Worm (Caenorhabditis elegans) whole organism, L1 larva: ENCODE results near the gene cct-6.

Experiments
- C04F5.9 ChIP-seq: sonication (generic microtip); optimal IDR thresholded peaks from 2 replicates; lab custom pipeline; 2016; ENCODE audit warnings: missing genetic modification characterization, missing compliant biosample characterization
- C34B4.2 ChIP-seq: sonication (generic microtip); optimal IDR thresholded peaks from 2 replicates; lab custom pipeline; 2017; ENCODE audit warnings: mild to moderate bottlenecking, missing genetic modification characterization, missing compliant biosample characterization
- aha-1 ChIP-seq: fragments of 150-350 bp; optimal IDR thresholded peaks from 2 replicates; lab custom pipeline; 2014; ENCODE audit warnings: missing biosample characterization, missing genetic modification characterization
- alr-1 ChIP-seq: fragments of 200-800 bp; sonication (Bioruptor generic); optimal IDR thresholded peaks from 2 replicates; lab custom pipeline; 2018; ENCODE audit warnings: borderline replicate concordance, mild to moderate bottlenecking, missing genetic modification characterization, missing compliant biosample characterization
- blmp-1 ChIP-seq: fragments of 150-350 bp; optimal IDR thresholded peaks from 2 replicates; lab custom pipeline; 2014; ENCODE audit warnings: missing biosample characterization, missing genetic modification characterization
- ceh-63 ChIP-seq: fragments of 200-800 bp; sonication (Bioruptor generic); optimal IDR thresholded peaks from 2 replicates; lab custom pipeline; 2018; ENCODE audit warnings: mild to moderate bottlenecking, missing genetic modification characterization, missing compliant biosample characterization
- ceh-82 ChIP-seq, 3 experiments: fragments of 150-350 bp in 1 of 3; sonication (generic microtip) in 2 of 3; optimal IDR thresholded peaks; 2 replicates each; lab custom pipeline; 2014 to 2017; ENCODE audit warnings: missing biosample characterization in 3 of 3, missing genetic modification characterization in 3 of 3
- ces-1 ChIP-seq: fragments of 150-350 bp; optimal IDR thresholded peaks from 2 replicates; lab custom pipeline; 2014; ENCODE audit warnings: missing biosample characterization, missing genetic modification reagents, missing genetic modification characterization
- dpl-1 ChIP-seq, 3 experiments: fragments of 150-350 bp in 2 of 3; sonication (generic microtip) in 1 of 3; optimal IDR thresholded peaks; 2 replicates each; lab custom pipeline; 2014 to 2017; ENCODE audit warnings: missing biosample characterization in 3 of 3, missing genetic modification characterization in 3 of 3, missing genetic modification reagents in 3 of 3
- dsc-1 ChIP-seq: sonication (generic microtip); optimal IDR thresholded peaks from 2 replicates; lab custom pipeline; 2016; ENCODE audit warnings: mild to moderate bottlenecking, missing genetic modification characterization, missing compliant biosample characterization
- efl-1 ChIP-seq, 4 experiments: fragments of 150-350 bp; optimal IDR thresholded peaks in 3 of 4; peaks in 1 of 4; 1 replicate in 1 of 4; 2 replicates in 3 of 4; lab custom pipeline; 2014; ENCODE audit warnings: missing biosample characterization in 2 of 4, missing genetic modification characterization in 2 of 4, missing genetic modification reagents in 2 of 4
- elt-2 ChIP-seq: sonication (generic microtip); optimal IDR thresholded peaks from 2 replicates; lab custom pipeline; 2016; ENCODE audit warnings: missing genetic modification characterization, mild to moderate bottlenecking, inconsistent platforms, missing compliant biosample characterization, missing genetic modification reagents
- fkh-10 ChIP-seq: sonication (generic microtip); optimal IDR thresholded peaks from 2 replicates; lab custom pipeline; 2017; ENCODE audit warnings: missing biosample characterization, missing genetic modification reagents, missing genetic modification characterization
- fkh-4 ChIP-seq: sonication (generic microtip); optimal IDR thresholded peaks from 2 replicates; lab custom pipeline; 2016; ENCODE audit warnings: missing compliant biosample characterization, missing genetic modification characterization, borderline replicate concordance
- fkh-8 ChIP-seq: sonication (generic microtip); optimal IDR thresholded peaks from 2 replicates; lab custom pipeline; 2016; ENCODE audit warnings: mild to moderate bottlenecking, missing genetic modification characterization, missing compliant biosample characterization
- fos-1 ChIP-seq: fragments of 150-350 bp; optimal IDR thresholded peaks from 2 replicates; lab custom pipeline; 2014; ENCODE audit warnings: missing biosample characterization, missing genetic modification characterization
- grh-1 ChIP-seq: fragments of 200-800 bp; sonication (Bioruptor generic); IDR thresholded peaks from 2 replicates; pipeline ENCODE4 v1.3.6; 2022; ENCODE audit warnings: missing genetic modification reagents, missing genetic modification characterization, missing compliant biosample characterization
- hpl-2 ChIP-seq: fragments of 150-350 bp; optimal IDR thresholded peaks from 2 replicates; lab custom pipeline; 2014; ENCODE audit warnings: missing biosample characterization, missing genetic modification reagents, missing genetic modification characterization
- irx-1 ChIP-seq: sonication (generic microtip); optimal IDR thresholded peaks from 2 replicates; lab custom pipeline; 2016; ENCODE audit warnings: missing genetic modification characterization, missing compliant biosample characterization
- jun-1 ChIP-seq: fragments of 150-350 bp; optimal IDR thresholded peaks from 2 replicates; lab custom pipeline; 2014; ENCODE audit warnings: missing biosample characterization, missing genetic modification reagents, missing genetic modification characterization
- lin-13 ChIP-seq: fragments of 150-350 bp; optimal IDR thresholded peaks from 2 replicates; lab custom pipeline; 2014; ENCODE audit warnings: missing biosample characterization, missing genetic modification reagents, missing genetic modification characterization
- lin-14 ChIP-seq: fragments of 200-800 bp; sonication (Bioruptor generic); optimal IDR thresholded peaks from 2 replicates; lab custom pipeline; 2018; ENCODE audit warnings: mild to moderate bottlenecking, missing genetic modification characterization, moderate library complexity, missing compliant biosample characterization
- lin-15B ChIP-seq: fragments of 150-350 bp; sonication (generic microtip); optimal IDR thresholded peaks from 3 replicates; lab custom pipeline; 2014; ENCODE audit warnings: missing biosample characterization, missing genetic modification characterization
- lir-3 ChIP-seq: sonication (generic microtip); optimal IDR thresholded peaks from 2 replicates; lab custom pipeline; 2016; ENCODE audit warnings: mild to moderate bottlenecking, missing genetic modification characterization, moderate library complexity, missing compliant biosample characterization; ENCODE audit not compliant: poor library complexity
- lsy-2 ChIP-seq, 2 experiments: fragments of 150-350 bp; optimal IDR thresholded peaks; 2 replicates each; lab custom pipeline; 2014; ENCODE audit warnings: missing biosample characterization in 2 of 2, missing genetic modification characterization in 2 of 2
- mdl-1 ChIP-seq, 2 experiments: fragments of 150-350 bp; optimal IDR thresholded peaks; 2 replicates each; lab custom pipeline; 2014 to 2017; ENCODE audit warnings: missing biosample characterization in 2 of 2, missing genetic modification characterization in 2 of 2, inconsistent platforms in 1 of 2
- mep-1 ChIP-seq: fragments of 150-350 bp; optimal IDR thresholded peaks from 2 replicates; lab custom pipeline; 2014; ENCODE audit warnings: missing biosample characterization, missing genetic modification characterization
- nhr-11 ChIP-seq: fragments of 150-350 bp; optimal IDR thresholded peaks from 2 replicates; lab custom pipeline; 2014; ENCODE audit warnings: missing biosample characterization, missing genetic modification characterization
- nhr-12 ChIP-seq: sonication (generic microtip); optimal IDR thresholded peaks from 2 replicates; lab custom pipeline; 2017; ENCODE audit warnings: missing biosample characterization, missing genetic modification characterization
- nhr-19 ChIP-seq: fragments of 200-800 bp; sonication (Bioruptor generic); conservative IDR thresholded peaks from 2 replicates; pipeline ENCODE4 v1.3.6; 2022; ENCODE audit warnings: missing genetic modification characterization, missing compliant biosample characterization
- nhr-20 ChIP-seq: sonication (generic microtip); optimal IDR thresholded peaks from 2 replicates; lab custom pipeline; 2016; ENCODE audit warnings: mild to moderate bottlenecking, missing genetic modification characterization, missing compliant biosample characterization
- nhr-47 ChIP-seq: sonication (generic microtip); optimal IDR thresholded peaks from 2 replicates; lab custom pipeline; 2016; ENCODE audit warnings: mild to moderate bottlenecking, missing genetic modification characterization, moderate library complexity, missing compliant biosample characterization
- nhr-71 ChIP-seq: sonication (generic microtip); optimal IDR thresholded peaks from 2 replicates; lab custom pipeline; 2016; ENCODE audit warnings: mild to moderate bottlenecking, missing genetic modification characterization, moderate library complexity, missing compliant biosample characterization
- nhr-77 ChIP-seq: fragments of 150-350 bp; optimal IDR thresholded peaks from 2 replicates; lab custom pipeline; 2014; ENCODE audit warnings: missing biosample characterization, missing genetic modification characterization
- pag-3 ChIP-seq: sonication (generic microtip); optimal IDR thresholded peaks from 2 replicates; lab custom pipeline; 2017; ENCODE audit warnings: missing genetic modification characterization, mild to moderate bottlenecking, missing compliant biosample characterization, antibody characterized with exemption, borderline replicate concordance; ENCODE audit not compliant: insufficient read depth
- pax-3 ChIP-seq: fragments of 200-800 bp; sonication (Bioruptor generic); optimal IDR thresholded peaks from 2 replicates; lab custom pipeline; 2018; ENCODE audit warnings: mild to moderate bottlenecking, missing genetic modification characterization, moderate library complexity, missing compliant biosample characterization
- pqm-1 ChIP-seq: sonication (generic microtip); optimal IDR thresholded peaks from 3 replicates; lab custom pipeline; 2017; ENCODE audit warnings: missing biosample characterization, missing genetic modification characterization
- rnt-1 ChIP-seq: sonication (generic microtip); optimal IDR thresholded peaks from 2 replicates; lab custom pipeline; 2016; ENCODE audit warnings: mild to moderate bottlenecking, missing genetic modification characterization, moderate library complexity, missing compliant biosample characterization
- skn-1 ChIP-seq: fragments of 150-350 bp; optimal IDR thresholded peaks from 2 replicates; lab custom pipeline; 2014; ENCODE audit warnings: missing biosample characterization, missing genetic modification characterization
- sup-37 ChIP-seq: fragments of 200-800 bp; sonication (Bioruptor generic); optimal IDR thresholded peaks from 2 replicates; lab custom pipeline; 2018; ENCODE audit warnings: mild to moderate bottlenecking, missing genetic modification characterization, missing compliant biosample characterization
- tbx-2 ChIP-seq: sonication (generic microtip); optimal IDR thresholded peaks from 2 replicates; lab custom pipeline; 2016; ENCODE audit warnings: missing genetic modification characterization, missing compliant biosample characterization
- unc-130 ChIP-seq: fragments of 150-350 bp; optimal IDR thresholded peaks from 2 replicates; lab custom pipeline; 2017; ENCODE audit warnings: missing biosample characterization, missing genetic modification characterization, inconsistent platforms
- unc-86 ChIP-seq: sonication (generic microtip); optimal IDR thresholded peaks from 2 replicates; lab custom pipeline; 2016; ENCODE audit warnings: missing genetic modification characterization, missing compliant biosample characterization
- unc-98 ChIP-seq: fragments of 200-800 bp; sonication (Bioruptor generic); IDR thresholded peaks from 2 replicates; pipeline ENCODE4 v1.3.6; 2022; ENCODE audit warnings: missing genetic modification characterization, missing compliant biosample characterization
- vab-15 ChIP-seq: sonication (generic microtip); optimal IDR thresholded peaks from 2 replicates; lab custom pipeline; 2017; ENCODE audit warnings: missing genotype, mild to moderate bottlenecking, missing genetic modification characterization, missing compliant biosample characterization
- xbp-1 ChIP-seq: sonication (generic microtip); optimal IDR thresholded peaks from 2 replicates; lab custom pipeline; 2016; ENCODE audit warnings: missing genetic modification characterization, missing compliant biosample characterization
- zag-1 ChIP-seq: fragments of 150-350 bp; optimal IDR thresholded peaks from 2 replicates; lab custom pipeline; 2014; ENCODE audit warnings: missing biosample characterization, missing genetic modification characterization

cct-6 gene

DNA sequence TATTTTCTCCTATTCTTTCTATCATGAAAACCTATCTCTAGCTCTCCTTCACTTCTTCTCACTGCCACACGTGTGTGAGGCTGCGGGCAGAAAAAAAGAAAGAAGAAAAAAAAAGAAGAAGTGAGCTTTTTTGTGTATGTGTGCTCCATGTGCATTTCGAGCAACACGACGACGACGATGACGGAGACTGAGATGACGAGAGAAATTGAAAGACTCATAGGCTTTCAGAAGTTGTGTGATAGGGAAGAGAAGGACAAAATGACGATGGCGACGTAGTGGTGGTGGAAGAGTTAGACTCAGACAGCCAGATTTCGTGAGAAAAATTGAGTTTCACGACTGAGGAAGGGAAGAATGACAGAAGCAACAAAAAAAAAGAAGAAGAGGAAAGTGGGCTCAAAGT is 10.0 kb downstream of the cct-6 start (continued):
- peak; percentile 7 for TF ChIP-seq lin-13 (GFP tag; lab: Kevin White, UChicago)
- peak in 2 of 3 experiments; percentile 37 to 73 for TF ChIP-seq ceh-82 (tag; optimal IDR thresholded peaks at IDR 0.05; lab: Kevin White, UChicago)
- peak; percentile 37 for TF ChIP-seq nhr-20 (tag; lab: Kevin White, UChicago)
- no peak for TF ChIP-seq pqm-1
- TF ChIP-seq nhr-71 = peak; percentile 88
- peak; percentile 82 for TF ChIP-seq unc-86 (tag; lab: Kevin White, UChicago)
- TF ChIP-seq nhr-77 (tag; lab: Kevin White, UChicago) = no peak
- no peak for TF ChIP-seq fkh-4 (tag; lab: Kevin White, UChicago)
- peak; percentile 54 for TF ChIP-seq efl-1 (optimal IDR thresholded peaks at IDR 0.05; lab: Kevin White, UChicago)
- peak; percentile 33 to 74 for TF ChIP-seq efl-1 (GFP tag; optimal IDR thresholded peaks at IDR 0.05 in 1 of 2; lab: Kevin White, UChicago)
- no peak for TF ChIP-seq lin-15B (tag; lab: Kevin White, UChicago)
- peak; percentile 47 for TF ChIP-seq rnt-1
- TF ChIP-seq fkh-8 = peak; percentile 93
- peak; percentile 40 for TF ChIP-seq fos-1
- no peak for TF ChIP-seq sup-37 (GFP tag; lab: Kevin White, UChicago)
- no peak for TF ChIP-seq ceh-63 (GFP tag; lab: Kevin White, UChicago)
- TF ChIP-seq pag-3 (tag; lab: Kevin White, UChicago) = peak; percentile 29
- peak; percentile 66 to 80 for TF ChIP-seq mdl-1 (tag; optimal IDR thresholded peaks at IDR 0.05; lab: Kevin White, UChicago)
- TF ChIP-seq lsy-2 (tag; optimal IDR thresholded peaks at IDR 0.05; lab: Kevin White, UChicago) = peak; percentile 45 to 87
- TF ChIP-seq unc-130 (tag; lab: Kevin White, UChicago) = peak; percentile 42
- TF ChIP-seq pax-3 (tag; lab: Kevin White, UChicago) = no peak
- no peak for TF ChIP-seq unc-98
- TF ChIP-seq dpl-1 (GFP tag; optimal IDR thresholded peaks at IDR 0.05; lab: Kevin White, UChicago) = peak; percentile 6 to 33 (median 17)
- peak; percentile 96 for TF ChIP-seq fkh-10 (GFP tag; lab: Kevin White, UChicago)
- no peak for TF ChIP-seq nhr-12 (tag; lab: Kevin White, UChicago)
- peak; percentile 40 for TF ChIP-seq zag-1
- no peak for TF ChIP-seq alr-1 (tag; lab: Kevin White, UChicago)
- TF ChIP-seq hpl-2 (GFP tag; lab: Kevin White, UChicago) = no peak
- peak; percentile 58 for TF ChIP-seq xbp-1
- peak; percentile 81 for TF ChIP-seq nhr-47 (tag; lab: Kevin White, UChicago)
- TF ChIP-seq dsc-1 = peak; percentile 72
- TF ChIP-seq vab-15 (tag; lab: Kevin White, UChicago) = no peak
- peak; percentile 4 for TF ChIP-seq jun-1
- no peak for TF ChIP-seq lir-3
- TF ChIP-seq lin-14 (GFP tag; lab: Kevin White, UChicago) = peak; percentile 96
- TF ChIP-seq ces-1 (GFP tag; lab: Kevin White, UChicago) = no peak

DNA sequence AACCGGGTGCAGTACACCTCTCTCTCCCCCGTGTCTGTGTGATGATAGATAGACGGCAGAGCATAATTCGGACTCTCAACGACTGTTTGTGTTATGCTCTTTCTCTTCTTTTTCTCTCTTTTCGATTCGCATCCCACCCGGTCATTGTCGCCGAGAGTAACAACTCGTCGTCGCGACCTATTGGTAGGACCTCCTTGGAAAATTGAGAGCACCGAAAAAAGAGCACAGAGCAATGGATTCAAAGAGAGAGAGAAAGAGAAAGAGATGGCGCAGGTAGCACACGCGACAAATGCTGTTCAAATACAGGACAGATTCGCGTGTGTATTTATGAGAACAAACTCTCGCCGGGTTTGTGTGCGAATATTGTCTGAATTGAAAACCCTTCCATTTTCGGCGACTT is 11.8 kb downstream of the cct-6 start:
- TF ChIP-seq fkh-8 = peak; percentile 10
- TF ChIP-seq nhr-47 (tag; lab: Kevin White, UChicago) = peak; percentile 13
- peak in 1 of 2 experiments; percentile 31 for TF ChIP-seq lsy-2 (tag; optimal IDR thresholded peaks at IDR 0.05; lab: Kevin White, UChicago)
- TF ChIP-seq skn-1 = peak; percentile 19
- TF ChIP-seq blmp-1 (tag; lab: Kevin White, UChicago) = no peak
- no peak for TF ChIP-seq sup-37 (GFP tag; lab: Kevin White, UChicago)
- TF ChIP-seq grh-1 (GFP tag; lab: Robert Waterston, UW) = no peak
- peak; percentile 75 for TF ChIP-seq lin-14 (GFP tag; lab: Kevin White, UChicago)
- no peak for TF ChIP-seq ces-1 (GFP tag; lab: Kevin White, UChicago)
- TF ChIP-seq C04F5.9 (tag; lab: Kevin White, UChicago) = no peak
- TF ChIP-seq mdl-1 (tag; optimal IDR thresholded peaks at IDR 0.05; lab: Kevin White, UChicago) = peak in 1 of 2 experiments; percentile 62
- TF ChIP-seq C34B4.2 (tag; lab: Kevin White, UChicago) = no peak
- TF ChIP-seq elt-2 (tag; lab: Kevin White, UChicago) = no peak
- peak; percentile 34 for TF ChIP-seq nhr-20 (tag; lab: Kevin White, UChicago)
- no peak for TF ChIP-seq nhr-12 (tag; lab: Kevin White, UChicago)
- no peak for TF ChIP-seq fos-1
- TF ChIP-seq rnt-1 = peak; percentile 18
- no peak for TF ChIP-seq irx-1 (tag; lab: Kevin White, UChicago)
- TF ChIP-seq nhr-77 (tag; lab: Kevin White, UChicago) = peak; percentile 11
- peak; percentile 55 for TF ChIP-seq tbx-2 (tag; lab: Kevin White, UChicago)
- peak; percentile 40 for TF ChIP-seq mep-1
- TF ChIP-seq aha-1 (tag; lab: Kevin White, UChicago) = no peak
- 0 out of 2 replicates have a peak, but pooled peaks have one; percentile 2 for TF ChIP-seq nhr-19 (GFP tag; lab: Robert Waterston, UW)
- peak; percentile 70 for TF ChIP-seq nhr-71
- no peak for TF ChIP-seq nhr-11
- TF ChIP-seq efl-1 (optimal IDR thresholded peaks at IDR 0.05; lab: Kevin White, UChicago) = peak in 1 of 2 experiments; percentile 4
- TF ChIP-seq efl-1 (GFP tag; optimal IDR thresholded peaks at IDR 0.05 in 1 of 2; lab: Kevin White, UChicago) = peak in 1 of 2 experiments; percentile 94
- TF ChIP-seq pqm-1 = no peak
